Worm (Caenorhabditis elegans): ENCODE data around the gene F02C12.3.
"Not testable (repeated sequence)": the region's sequence is repeated elsewhere in the genome, so short reads cannot be mapped to it uniquely, and the experiment has no call there.

DNA sequence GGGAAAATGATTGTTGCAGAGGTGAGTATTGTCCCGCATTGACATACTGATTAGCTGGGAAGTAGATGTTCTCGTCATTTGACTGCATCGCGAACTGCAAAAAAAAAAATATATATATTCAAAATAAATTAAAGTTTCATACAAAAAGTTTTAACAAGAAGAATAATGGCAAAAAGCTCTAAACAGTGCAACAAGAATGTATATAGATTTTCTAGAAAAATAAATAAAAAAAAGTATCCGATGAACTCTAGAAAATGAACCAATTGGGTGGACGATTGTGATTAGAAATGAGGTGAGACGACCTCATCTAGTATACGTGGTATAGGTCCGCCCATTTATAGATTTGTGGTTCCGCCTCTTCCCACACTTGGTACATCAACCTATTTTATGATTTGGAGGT is 32.0 kb downstream of the F02C12.3 start, which contains the start of gene fkh-4:
- not testable (repeated sequence) for TF ChIP-seq dao-5, him-1, W03F9.2 (tag; optimal IDR thresholded peaks at IDR 0.05)
